Fruit fly (Drosophila melanogaster) whole organism, wandering third instar larva: Measurements from ENCODE around the gene SkpC.

Experiments used
- Abd-B ChIP-seq: fragments of >200 bp; optimal IDR thresholded peaks from 2 replicates; lab custom pipeline; 2017; ENCODE audit warnings: missing biosample characterization, missing genetic modification characterization
- CG32264 ChIP-seq: fragments of 200-800 bp; sonication (Bioruptor generic); optimal IDR thresholded peaks from 2 replicates; lab custom pipeline; 2016; ENCODE audit warnings: missing biosample characterization, missing genetic modification characterization
- CG9705 ChIP-seq: fragments of 200-800 bp; sonication (Bioruptor generic); optimal IDR thresholded peaks from 2 replicates; lab custom pipeline; 2018; ENCODE audit warnings: missing biosample characterization, mild to moderate bottlenecking, missing genetic modification characterization
- CrebA ChIP-seq: fragments of 200-800 bp; sonication (Bioruptor generic); optimal IDR thresholded peaks from 2 replicates; lab custom pipeline; 2016; ENCODE audit warnings: missing biosample characterization, mild to moderate bottlenecking, missing genetic modification characterization, borderline replicate concordance
- Dfd ChIP-seq: fragments of >200 bp; optimal IDR thresholded peaks from 2 replicates; lab custom pipeline; 2017; ENCODE audit warnings: missing biosample characterization, missing genetic modification characterization
- Dif ChIP-seq: fragments of 200-275, 200-300 bp; sonication (Bioruptor generic); optimal IDR thresholded peaks from 2 replicates; lab custom pipeline; 2018; ENCODE audit warnings: missing biosample characterization, missing genetic modification characterization; ENCODE audit not compliant: partially characterized antibody
- GATAd ChIP-seq: sonication (Bioruptor generic); optimal IDR thresholded peaks from 2 replicates; lab custom pipeline; 2016; ENCODE audit warnings: missing biosample characterization, missing genetic modification characterization
- HLH106 ChIP-seq: fragments of 200-800 bp; optimal IDR thresholded peaks from 3 replicates; lab custom pipeline; 2019; ENCODE audit warnings: missing biosample characterization, mild to moderate bottlenecking, missing genetic modification characterization, moderate library complexity
- Hnf4 ChIP-seq: fragments of 200-800 bp; sonication (Bioruptor generic); optimal IDR thresholded peaks from 2 replicates; lab custom pipeline; 2016; ENCODE audit warnings: missing biosample characterization, mild to moderate bottlenecking, missing genetic modification characterization
- Hr78 ChIP-seq: fragments of >200 bp; optimal IDR thresholded peaks from 2 replicates; lab custom pipeline; 2017; ENCODE audit warnings: missing biosample characterization, missing genetic modification characterization
- Hr83 ChIP-seq: fragments of 200-300 bp; sonication (Bioruptor generic); optimal IDR thresholded peaks from 2 replicates; lab custom pipeline; 2016; ENCODE audit warnings: missing biosample characterization, mild to moderate bottlenecking, missing genetic modification characterization, moderate library complexity; ENCODE audit not compliant: poor library complexity, severe bottlenecking
- Jra ChIP-seq: sonication (Bioruptor generic); optimal IDR thresholded peaks from 2 replicates; lab custom pipeline; 2016; ENCODE audit warnings: missing biosample characterization, missing genetic modification characterization
- Mio ChIP-seq: sonication (Bioruptor generic); optimal IDR thresholded peaks from 2 replicates; lab custom pipeline; 2016; ENCODE audit warnings: missing biosample characterization, missing genetic modification characterization
- Myc ChIP-seq: fragments of >200 bp; optimal IDR thresholded peaks from 2 replicates; lab custom pipeline; 2017
- N ChIP-seq: fragments of >200 bp; optimal IDR thresholded peaks from 2 replicates; lab custom pipeline; 2018; ENCODE audit warnings: missing biosample characterization, missing external identifiers, missing genetic modification characterization
- OdsH ChIP-seq: fragments of 200-800 bp; sonication (Bioruptor generic); optimal IDR thresholded peaks from 2 replicates; lab custom pipeline; 2016; ENCODE audit warnings: missing biosample characterization, mild to moderate bottlenecking, missing genetic modification characterization
- Rel ChIP-seq, 2 experiments: fragments of 200-800 bp; sonication (Bioruptor generic) in 1 of 2; optimal IDR thresholded peaks; 2 replicates in 1 of 2; 3 replicates in 1 of 2; lab custom pipeline; 2016 to 2019; ENCODE audit warnings: mild to moderate bottlenecking in 2 of 2, missing biosample characterization in 2 of 2, missing genetic modification characterization in 2 of 2, moderate library complexity in 1 of 2
- Sp1 ChIP-seq: fragments of 200-800 bp; sonication (Bioruptor generic); optimal IDR thresholded peaks from 3 replicates; lab custom pipeline; 2019; ENCODE audit warnings: missing biosample characterization, mild to moderate bottlenecking, missing genetic modification characterization, moderate library complexity
- Vsx2 ChIP-seq: fragments of 200-300, 225-300 bp; sonication (Bioruptor generic); optimal IDR thresholded peaks from 2 replicates; lab custom pipeline; 2018; ENCODE audit warnings: missing biosample characterization, missing genetic modification characterization; ENCODE audit not compliant: partially characterized antibody
- br ChIP-seq: fragments of 200-800 bp; sonication (Bioruptor generic); optimal IDR thresholded peaks from 2 replicates; lab custom pipeline; 2016; ENCODE audit warnings: missing biosample characterization, missing genetic modification characterization
- brk ChIP-seq: fragments of 200-800 bp; sonication (Bioruptor generic); optimal IDR thresholded peaks from 2 replicates; lab custom pipeline; 2016; ENCODE audit warnings: missing biosample characterization, mild to moderate bottlenecking, missing genetic modification characterization
- dl ChIP-seq, 2 experiments: fragments of 175-275, 200-275 bp in 1 of 2; fragments of 200-275 bp in 1 of 2; sonication (Bioruptor generic); optimal IDR thresholded peaks; lab custom pipeline; 2018; ENCODE audit warnings: mild to moderate bottlenecking in 2 of 2, missing biosample characterization in 2 of 2, missing genetic modification characterization in 2 of 2, moderate library complexity in 2 of 2; ENCODE audit not compliant: partially characterized antibody in 2 of 2, insufficient read depth in 1 of 2
- dmrt93B ChIP-seq: fragments of 200-800 bp; sonication (Bioruptor generic); optimal IDR thresholded peaks from 2 replicates; lab custom pipeline; 2018; ENCODE audit warnings: missing biosample characterization, mild to moderate bottlenecking, missing genetic modification characterization
- dsf ChIP-seq: sonication (Bioruptor generic); optimal IDR thresholded peaks from 2 replicates; lab custom pipeline; 2016; ENCODE audit warnings: missing biosample characterization, missing genetic modification characterization, borderline replicate concordance
- ey ChIP-seq: fragments of 200-800 bp; sonication (Bioruptor generic); optimal IDR thresholded peaks from 2 replicates; lab custom pipeline; 2016; ENCODE audit warnings: missing biosample characterization, missing genetic modification characterization
- foxo ChIP-seq, 2 experiments: fragments of 200-800 bp; sonication (Bioruptor generic); optimal IDR thresholded peaks; 2 replicates in 1 of 2; 3 replicates in 1 of 2; lab custom pipeline; 2016 to 2017; ENCODE audit warnings: missing biosample characterization in 2 of 2, missing genetic modification characterization in 2 of 2
- fru ChIP-seq: fragments of 200-800 bp; sonication (Bioruptor generic); optimal IDR thresholded peaks from 3 replicates; lab custom pipeline; 2016; ENCODE audit warnings: missing biosample characterization, mild to moderate bottlenecking, missing genetic modification characterization
- h ChIP-seq: fragments of 200-800 bp; sonication (Bioruptor generic); optimal IDR thresholded peaks from 3 replicates; lab custom pipeline; 2016; ENCODE audit warnings: missing biosample characterization, mild to moderate bottlenecking, missing genetic modification characterization
- jim ChIP-seq: fragments of 175-275, 200-325 bp; sonication (Bioruptor generic); optimal IDR thresholded peaks from 2 replicates; lab custom pipeline; 2016; ENCODE audit warnings: missing biosample characterization, mild to moderate bottlenecking, missing genetic modification characterization
- lola ChIP-seq: fragments of >200 bp; optimal IDR thresholded peaks from 2 replicates; lab custom pipeline; 2017; ENCODE audit warnings: missing biosample characterization, missing genetic modification characterization
- pan ChIP-seq: fragments of >200 bp; optimal IDR thresholded peaks from 2 replicates; lab custom pipeline; 2017
- psq ChIP-seq: fragments of 200-800 bp; sonication (Bioruptor generic); optimal IDR thresholded peaks from 3 replicates; lab custom pipeline; 2017; ENCODE audit warnings: missing biosample characterization, mild to moderate bottlenecking, missing genetic modification characterization, moderate library complexity
- rgr ChIP-seq: fragments of 200-800 bp; sonication (Bioruptor generic); optimal IDR thresholded peaks from 3 replicates; lab custom pipeline; 2016; ENCODE audit warnings: missing biosample characterization, mild to moderate bottlenecking, missing genetic modification characterization
- sage ChIP-seq: fragments of 200-800 bp; sonication (Bioruptor generic); optimal IDR thresholded peaks from 2 replicates; lab custom pipeline; 2016; ENCODE audit warnings: missing biosample characterization, mild to moderate bottlenecking, missing genetic modification characterization
- sv ChIP-seq: fragments of 200-800 bp; sonication (Bioruptor generic); optimal IDR thresholded peaks from 3 replicates; lab custom pipeline; 2016; ENCODE audit warnings: missing biosample characterization, missing genetic modification characterization
- tai ChIP-seq: sonication (Bioruptor generic); optimal IDR thresholded peaks from 2 replicates; lab custom pipeline; 2016; ENCODE audit warnings: missing biosample characterization, missing genetic modification characterization
- usp ChIP-seq: fragments of >200 bp; optimal IDR thresholded peaks from 2 replicates; lab custom pipeline; 2017; ENCODE audit warnings: missing biosample characterization, missing genetic modification characterization
- woc ChIP-seq: sonication (Bioruptor generic); optimal IDR thresholded peaks from 2 replicates; lab custom pipeline; 2016; ENCODE audit warnings: missing biosample characterization, mild to moderate bottlenecking, missing genetic modification characterization

The SkpC gene

dm6 chrX:19848342-19848793, 32.5 kb downstream of the SkpC start:
- TF ChIP-seq GATAd (no peak), woc (GFP tag; lab: Kevin White, UChicago) (peak; percentile 69), Hnf4 (GFP tag; lab: Kevin White, UChicago) (peak; percentile 27), dsf (GFP tag; lab: Kevin White, UChicago) (no peak), pan (no peak), Hr83 (GFP tag; lab: Kevin White, UChicago) (peak; percentile 23), sv (GFP tag; lab: Kevin White, UChicago) (peak; percentile 72), Abd-B (no peak), Jra (no peak), Myc (lab: Kevin White, UChicago) (no peak), usp (GFP tag; lab: Kevin White, UChicago) (no peak), N (GFP tag; lab: Kevin White, UChicago) (no peak), jim (GFP tag; lab: Kevin White, UChicago) (no peak), ey (GFP tag; lab: Kevin White, UChicago) (peak; percentile 48), rgr (GFP tag; lab: Kevin White, UChicago) (peak; percentile 51), Dfd (no peak), br (GFP tag; lab: Kevin White, UChicago) (peak; percentile 38), Hr78 (GFP tag; lab: Kevin White, UChicago) (no peak), sage (peak; percentile 18), tai (no peak), fru (GFP tag; lab: Kevin White, UChicago) (peak; percentile 52), OdsH (GFP tag; lab: Kevin White, UChicago) (no peak), Dif (GFP tag; lab: Kevin White, UChicago) (peak; percentile 60), CG32264 (no peak), dl (GFP tag; optimal IDR thresholded peaks at IDR 0.05; lab: Kevin White, UChicago; ENCODE audit: insufficient read depth in 1 of 2, partially characterized antibody in 2 of 2) (peak in 1 of 2 experiments; percentile 61), CrebA (no peak), Sp1 (GFP tag; lab: Kevin White, UChicago) (peak; percentile 35), lola (GFP tag; lab: Kevin White, UChicago) (no peak), dmrt93B (GFP tag; lab: Kevin White, UChicago) (peak; percentile 9), CG9705 (peak; percentile 13), Rel (GFP tag; optimal IDR thresholded peaks at IDR 0.05; lab: Kevin White, UChicago) (no peak), Rel (tag; optimal IDR thresholded peaks at IDR 0.05; lab: Kevin White, UChicago) (peak; percentile 11), psq (GFP tag; lab: Kevin White, UChicago) (peak; percentile 60), brk (GFP tag; lab: Kevin White, UChicago) (no peak), Mio (no peak), Vsx2 (GFP tag; lab: Kevin White, UChicago) (no peak), HLH106 (tag; lab: Kevin White, UChicago) (peak; percentile 57), h (GFP tag; lab: Kevin White, UChicago) (peak; percentile 53), foxo (GFP tag; optimal IDR thresholded peaks at IDR 0.05; lab: Kevin White, UChicago) (peak in 1 of 2 experiments; percentile 60)

dm6 chrX:19850503-19851094, 34.7 kb downstream of the SkpC start:
- TF ChIP-seq GATAd (no peak), dmrt93B (GFP tag; lab: Kevin White, UChicago) (peak; percentile 43), br (GFP tag; lab: Kevin White, UChicago) (peak; percentile 72), CG9705 (no peak), tai (no peak), CrebA (no peak), brk (GFP tag; lab: Kevin White, UChicago) (no peak), HLH106 (tag; lab: Kevin White, UChicago) (peak; percentile 22), Abd-B (no peak), Jra (peak; percentile 2), h (GFP tag; lab: Kevin White, UChicago) (peak; percentile 81), Mio (no peak), Vsx2 (GFP tag; lab: Kevin White, UChicago) (no peak), CG32264 (peak; percentile 23), usp (GFP tag; lab: Kevin White, UChicago) (no peak), dsf (GFP tag; lab: Kevin White, UChicago) (no peak), fru (GFP tag; lab: Kevin White, UChicago) (peak; percentile 76), woc (GFP tag; lab: Kevin White, UChicago) (no peak), pan (no peak), ey (GFP tag; lab: Kevin White, UChicago) (peak; percentile 75), Hr78 (GFP tag; lab: Kevin White, UChicago) (no peak), psq (GFP tag; lab: Kevin White, UChicago) (peak; percentile 26), OdsH (GFP tag; lab: Kevin White, UChicago) (peak; percentile 64), sv (GFP tag; lab: Kevin White, UChicago) (peak; percentile 85), sage (no peak), Hnf4 (GFP tag; lab: Kevin White, UChicago) (no peak), Dif (GFP tag; lab: Kevin White, UChicago) (peak; percentile 3), Hr83 (GFP tag; lab: Kevin White, UChicago) (no peak), jim (GFP tag; lab: Kevin White, UChicago) (no peak), foxo (GFP tag; optimal IDR thresholded peaks at IDR 0.05; lab: Kevin White, UChicago) (peak in 1 of 2 experiments; percentile 80), Sp1 (GFP tag; lab: Kevin White, UChicago) (peak; percentile 62), lola (GFP tag; lab: Kevin White, UChicago) (no peak), Myc (lab: Kevin White, UChicago) (no peak), rgr (GFP tag; lab: Kevin White, UChicago) (peak; percentile 75), Dfd (no peak), N (GFP tag; lab: Kevin White, UChicago) (no peak), dl (GFP tag; optimal IDR thresholded peaks at IDR 0.05; lab: Kevin White, UChicago; ENCODE audit: insufficient read depth in 1 of 2, partially characterized antibody in 2 of 2) (peak in 1 of 2 experiments; percentile 28), Rel (GFP tag; optimal IDR thresholded peaks at IDR 0.05; lab: Kevin White, UChicago) (no peak), Rel (tag; optimal IDR thresholded peaks at IDR 0.05; lab: Kevin White, UChicago) (no peak)
- TF ChIP-seq, all 38 proteins: peak for 16
